Worm (Caenorhabditis elegans): ENCODE results near the gene nlp-45.

nlp-45 gene

DNA sequence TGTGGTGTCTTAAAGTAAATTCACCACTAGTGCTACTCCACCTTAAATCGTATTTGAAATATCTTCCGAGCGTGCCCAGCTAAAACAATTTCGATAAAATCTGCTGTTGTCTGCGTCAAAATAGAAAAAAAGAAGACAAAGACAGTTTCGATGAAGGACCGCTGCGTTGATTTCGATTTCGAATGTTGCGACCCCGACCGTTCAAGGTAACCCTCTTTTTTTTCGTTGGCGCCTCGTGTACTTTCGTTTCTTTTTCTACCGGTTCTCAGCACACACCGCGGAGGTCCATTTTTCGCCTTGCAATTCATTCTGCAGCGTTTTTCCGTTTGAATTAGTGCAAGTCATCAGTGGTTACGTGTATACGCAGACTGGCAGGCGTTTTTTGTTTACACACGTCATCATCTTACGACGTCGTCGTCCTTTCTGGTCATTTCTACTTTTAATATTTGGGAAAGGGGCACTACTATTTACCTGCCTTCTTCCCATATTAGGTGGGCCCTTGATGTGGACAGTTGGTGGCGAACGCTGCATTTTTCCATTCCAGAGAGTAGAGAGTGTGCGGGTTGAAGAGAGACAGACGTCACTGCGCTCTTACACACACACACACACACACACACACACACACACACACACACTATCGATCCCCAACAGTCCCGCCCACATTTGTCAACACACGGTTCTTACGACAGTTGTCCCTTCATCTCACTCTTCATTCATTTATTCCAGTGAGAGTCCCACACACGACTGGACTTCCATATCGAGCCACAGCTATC is 30.1 kb upstream of the nlp-45 start (continued):
- no peak for TF ChIP-seq unc-86 (tag; optimal IDR thresholded peaks at IDR 0.05)
- TF ChIP-seq lin-35 (GFP tag; optimal IDR thresholded peaks at IDR 0.05) = peak in 1 of 2 experiments; percentile 21
- no peak for TF ChIP-seq pax-3 (tag; optimal IDR thresholded peaks at IDR 0.05)
- peak; percentile 14 for TF ChIP-seq unc-130 (tag; optimal IDR thresholded peaks at IDR 0.05)
- peak; percentile 69 for TF ChIP-seq grh-1 (GFP tag; IDR thresholded peaks at IDR 0.05)
- TF ChIP-seq nhr-90 (tag; optimal IDR thresholded peaks at IDR 0.05; ENCODE audit: poor library complexity) = peak; percentile 24
- no peak for TF ChIP-seq unc-98 (GFP tag; IDR thresholded peaks at IDR 0.05)
- no peak for TF ChIP-seq zag-1 (tag; optimal IDR thresholded peaks at IDR 0.05)
- TF ChIP-seq nhr-20 (tag; optimal IDR thresholded peaks at IDR 0.05) = peak; percentile 37
- TF ChIP-seq nhr-47 (tag; optimal IDR thresholded peaks at IDR 0.05) = peak; percentile 13
- TF ChIP-seq vab-15 (tag; optimal IDR thresholded peaks at IDR 0.05) = no peak
- TF ChIP-seq ceh-82 (tag; optimal IDR thresholded peaks at IDR 0.05) = no peak
- peak; percentile 12 for TF ChIP-seq skn-1 (tag; optimal IDR thresholded peaks at IDR 0.05)
- no peak for TF ChIP-seq sup-37 (GFP tag; optimal IDR thresholded peaks at IDR 0.05)
- no peak for TF ChIP-seq nhr-237 (tag; optimal IDR thresholded peaks at IDR 0.05)
- no peak for TF ChIP-seq aha-1 (tag; optimal IDR thresholded peaks at IDR 0.05)
- no peak for TF ChIP-seq fkh-4 (tag; optimal IDR thresholded peaks at IDR 0.05; ENCODE audit: borderline replicate concordance)
- TF ChIP-seq jun-1 (tag; optimal IDR thresholded peaks at IDR 0.05) = peak; percentile 15
- TF ChIP-seq mdl-1 (tag; optimal IDR thresholded peaks at IDR 0.05) = peak in 1 of 2 experiments; percentile 6
- no peak for TF ChIP-seq C04F5.9 (tag; optimal IDR thresholded peaks at IDR 0.05)
- no peak for TF ChIP-seq nhr-77 (tag; optimal IDR thresholded peaks at IDR 0.05)
- TF ChIP-seq ceh-88 (GFP tag; IDR thresholded peaks at IDR 0.05) = no peak
- TF ChIP-seq dsc-1 (tag; optimal IDR thresholded peaks at IDR 0.05) = no peak
- peak; percentile 35 for TF ChIP-seq tbx-2 (tag; optimal IDR thresholded peaks at IDR 0.05)
- TF ChIP-seq nhr-76 (tag; optimal IDR thresholded peaks at IDR 0.05) = no peak

ce11 chrX:2365890-2366289 is 27.8 kb upstream of the nlp-45 start, which contains the start of gene T24D8.6:
TSS of gene T24D8.6 (minus strand) at chrX:2365990.
- TF ChIP-seq mef-2 (tag; optimal IDR thresholded peaks at IDR 0.05) (no peak), ztf-11 (tag; optimal IDR thresholded peaks at IDR 0.05) (no peak), nhr-47 (tag; optimal IDR thresholded peaks at IDR 0.05) (no peak), lin-15B (tag; optimal IDR thresholded peaks at IDR 0.05) (no peak), unc-130 (tag; optimal IDR thresholded peaks at IDR 0.05) (no peak), vab-15 (tag; optimal IDR thresholded peaks at IDR 0.05) (no peak), nhr-90 (tag; optimal IDR thresholded peaks at IDR 0.05; ENCODE audit: poor library complexity) (no peak), hpl-2 (GFP tag; optimal IDR thresholded peaks at IDR 0.05) (no peak), isw-1 (GFP tag; IDR thresholded peaks at IDR 0.05) (no peak), irx-1 (tag; optimal IDR thresholded peaks at IDR 0.05) (no peak), C16A3.4 (tag; optimal IDR thresholded peaks at IDR 0.05) (no peak)

- TF ChIP-seq alr-1 (tag; optimal IDR thresholded peaks at IDR 0.05; ENCODE audit: borderline replicate concordance) (no peak), hpl-2 (GFP tag; optimal IDR thresholded peaks at IDR 0.05) (peak; percentile 96), isw-1 (GFP tag; IDR thresholded peaks at IDR 0.05) (peak; percentile 48), snu-23 (GFP tag; optimal IDR thresholded peaks at IDR 0.05) (peak; percentile 95), fkh-8 (tag; optimal IDR thresholded peaks at IDR 0.05) (peak; percentile 89), mep-1 (tag; optimal IDR thresholded peaks at IDR 0.05) (peak; percentile 94), zip-4 (GFP tag; optimal IDR thresholded peaks at IDR 0.05) (peak; percentile 65), ceh-90 (tag; optimal IDR thresholded peaks at IDR 0.05) (no peak), lin-14 (GFP tag; optimal IDR thresholded peaks at IDR 0.05) (peak; percentile 85), lin-35 (GFP tag; optimal IDR thresholded peaks at IDR 0.05) (peak; percentile 24 to 81), nhr-47 (tag; optimal IDR thresholded peaks at IDR 0.05) (peak; percentile 96), blmp-1 (tag; optimal IDR thresholded peaks at IDR 0.05) (no peak), egl-13 (tag; optimal IDR thresholded peaks at IDR 0.05) (peak; percentile 61), Y116A8C.19 (tag; optimal IDR thresholded peaks at IDR 0.05; ENCODE audit: borderline replicate concordance) (no peak), C34B4.2 (tag; optimal IDR thresholded peaks at IDR 0.05) (no peak), pqm-1 (tag; optimal IDR thresholded peaks at IDR 0.05) (no peak), nhr-237 (tag; optimal IDR thresholded peaks at IDR 0.05) (peak; percentile 90), pax-3 (tag; optimal IDR thresholded peaks at IDR 0.05) (peak; percentile 71), nhr-77 (tag; optimal IDR thresholded peaks at IDR 0.05) (peak; percentile 85), nhr-11 (tag; optimal IDR thresholded peaks at IDR 0.05) (peak; percentile 96), ets-5 (GFP tag; IDR thresholded peaks at IDR 0.05) (no peak), aha-1 (tag; optimal IDR thresholded peaks at IDR 0.05) (no peak), hlh-4 (tag; optimal IDR thresholded peaks at IDR 0.05) (no peak)
Observed at ce11 chrX:2364703-2365299, 26.7 kb upstream of the nlp-45 start.

Data from whole organism, L1 larva.